Fruit fly (Drosophila melanogaster): ENCODE measurements around the gene Gasp.

dm6 chr3R:6082132-6082531 lies 18.6 kb downstream of the Gasp start:
- TF ChIP-seq psq (optimal IDR thresholded peaks at IDR 0.05) (no peak), ttk (optimal IDR thresholded peaks at IDR 0.05) (no peak), h (optimal IDR thresholded peaks at IDR 0.05) (no peak), insv (optimal IDR thresholded peaks at IDR 0.05) (no peak), Myc (optimal IDR thresholded peaks at IDR 0.05) (no peak)

All from Kc167 (cell line).